Worm (Caenorhabditis elegans) whole organism, L2 larva: ENCODE results near the gene F26D2.15.

Experiments
- egl-27 ChIP-seq: sonication (generic microtip); optimal IDR thresholded peaks from 3 replicates; lab custom pipeline; 2017; ENCODE audit warnings: missing biosample characterization, missing genetic modification reagents, missing genetic modification characterization
- nhr-21 ChIP-seq: fragments of 150-350 bp; optimal IDR thresholded peaks from 2 replicates; lab custom pipeline; 2014; ENCODE audit warnings: missing biosample characterization, missing genetic modification characterization
- nhr-23 ChIP-seq: fragments of 150-350 bp; optimal IDR thresholded peaks from 2 replicates; lab custom pipeline; 2014; ENCODE audit warnings: missing biosample characterization, missing genetic modification reagents, missing genetic modification characterization
- ztf-11 ChIP-seq: sonication (generic microtip); optimal IDR thresholded peaks from 2 replicates; lab custom pipeline; 2017; ENCODE audit warnings: missing biosample characterization, missing genetic modification characterization

DNA sequence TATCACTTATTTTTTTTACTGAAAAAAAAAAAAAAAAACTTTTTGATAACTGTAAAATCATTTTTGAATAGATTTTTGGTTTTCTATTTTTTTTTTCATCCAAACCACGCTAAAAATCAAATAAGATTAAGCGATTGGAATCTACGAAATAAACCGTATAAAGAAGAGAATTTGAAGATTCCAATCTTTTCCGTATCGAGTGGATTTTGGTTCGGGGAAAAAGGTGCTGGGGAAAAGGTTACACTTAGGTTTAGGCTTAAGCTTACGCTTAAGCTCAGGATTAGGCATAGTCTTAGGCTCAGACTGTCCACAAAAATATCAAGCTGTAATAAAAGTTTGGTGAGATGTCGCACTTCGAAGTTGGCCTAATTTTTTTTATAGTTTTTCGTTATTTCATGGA is 41.9 kb upstream of the F26D2.15 start, which contains the start of gene F13A7.12:
- TF ChIP-seq ztf-11 (tag; lab: Kevin White, UChicago): no peak
- TF ChIP-seq nhr-21 (tag; lab: Kevin White, UChicago): no peak
- no peak for TF ChIP-seq nhr-23
- TF ChIP-seq egl-27: no peak
